Worm (Caenorhabditis elegans) whole organism, L4 larva: Measurements from ENCODE around the gene srh-115.

ENCODE experiments used
- ceh-82 ChIP-seq: sonication (generic microtip); optimal IDR thresholded peaks from 2 replicates; lab custom pipeline; 2017; ENCODE audit warnings: missing biosample characterization, missing genetic modification characterization
- ces-1 ChIP-seq: fragments of 150-350 bp; sonication (generic microtip); optimal IDR thresholded peaks from 4 replicates; lab custom pipeline; 2014; ENCODE audit warnings: missing biosample characterization, missing genetic modification reagents, missing genetic modification characterization

DNA sequence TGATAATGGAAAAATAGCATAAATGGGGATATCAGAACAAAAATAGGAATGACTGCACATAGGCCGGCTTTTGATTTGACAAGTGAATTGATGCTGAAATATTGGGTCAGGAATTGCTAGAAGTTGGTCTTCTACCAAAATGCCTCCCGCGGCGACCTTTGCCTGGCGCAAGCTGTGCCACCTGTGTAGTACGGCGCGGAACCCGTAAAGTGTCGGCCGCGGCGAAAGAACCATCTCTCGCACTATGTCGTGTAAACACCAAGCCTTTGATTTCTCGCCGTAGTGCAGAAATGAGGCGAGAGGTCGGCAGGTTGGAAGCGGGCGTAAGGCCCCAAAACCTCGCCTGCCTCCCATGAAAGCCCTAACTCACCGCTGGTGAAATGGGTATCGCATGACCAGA lies 5.8 kb downstream of the srh-115 start:
- TF ChIP-seq ces-1 (no peak), ceh-82 (tag; lab: Kevin White, UChicago) (no peak)
